Worm (Caenorhabditis elegans) whole organism, young adult: ENCODE data around the gene R07A4.4.

Experiments
- T26A5.8 ChIP-seq: sonication (generic microtip); optimal IDR thresholded peaks from 2 replicates; lab custom pipeline; 2016; ENCODE audit warnings: missing genetic modification characterization, missing compliant biosample characterization
- bed-1 ChIP-seq: fragments of 200-800 bp; sonication (Bioruptor generic); IDR thresholded peaks from 2 replicates; pipeline ENCODE4 v1.3.6; 2022; ENCODE audit warnings: missing genetic modification reagents, missing genetic modification characterization, missing compliant biosample characterization
- ceh-27 ChIP-seq: fragments of 200-800 bp; sonication (Bioruptor generic); optimal IDR thresholded peaks from 2 replicates; lab custom pipeline; 2018; ENCODE audit warnings: mild to moderate bottlenecking, missing genetic modification characterization, moderate library complexity, missing compliant biosample characterization
- egl-18 ChIP-seq: fragments of 200-800 bp; sonication (Bioruptor generic); IDR thresholded peaks from 2 replicates; pipeline ENCODE4 v1.3.6; 2022; ENCODE audit warnings: missing genetic modification reagents, missing genetic modification characterization, missing compliant biosample characterization
- fkh-3 ChIP-seq: sonication (generic microtip); optimal IDR thresholded peaks from 2 replicates; lab custom pipeline; 2016; ENCODE audit warnings: mild to moderate bottlenecking, missing genetic modification characterization, missing compliant biosample characterization
- gei-17 ChIP-seq: fragments of 200-800 bp; sonication (Bioruptor generic); optimal IDR thresholded peaks from 2 replicates; lab custom pipeline; 2018; ENCODE audit warnings: mild to moderate bottlenecking, missing genetic modification characterization, missing compliant biosample characterization
- hlh-12 ChIP-seq: sonication (generic microtip); optimal IDR thresholded peaks from 2 replicates; lab custom pipeline; 2016; ENCODE audit warnings: missing genetic modification characterization, missing compliant biosample characterization
- lin-26 ChIP-seq: fragments of 200-800 bp; sonication (Bioruptor generic); IDR thresholded peaks from 2 replicates; pipeline ENCODE4 v1.3.6; 2022; ENCODE audit warnings: missing genetic modification reagents, missing genetic modification characterization, missing compliant biosample characterization
- nfya-2 ChIP-seq: fragments of 200-800 bp; sonication (Bioruptor generic); IDR thresholded peaks from 2 replicates; pipeline ENCODE4 v1.3.6; 2022; ENCODE audit warnings: missing genetic modification reagents, missing genetic modification characterization, missing compliant biosample characterization
- pha-4 ChIP-seq: fragments of 150-350 bp; sonication (generic microtip); optimal IDR thresholded peaks from 2 replicates; lab custom pipeline; 2014; ENCODE audit warnings: missing biosample characterization, missing genetic modification reagents, missing genetic modification characterization
- rec-8 ChIP-seq, 2 experiments: sonication (generic microtip); optimal IDR thresholded peaks; 2 replicates each; lab custom pipeline; 2016; ENCODE audit warnings: mild to moderate bottlenecking in 2 of 2, missing genetic modification characterization in 2 of 2, missing genetic modification reagents in 2 of 2, missing genotype in 2 of 2, missing biosample characterization in 1 of 2, missing compliant biosample characterization in 1 of 2, moderate library complexity in 1 of 2
- unc-130 ChIP-seq: sonication (generic microtip); optimal IDR thresholded peaks from 2 replicates; lab custom pipeline; 2016; ENCODE audit warnings: missing genetic modification reagents, missing genetic modification characterization, missing compliant biosample characterization
- unc-62 ChIP-seq: fragments of 150-350 bp; optimal IDR thresholded peaks from 2 replicates; lab custom pipeline; 2014; ENCODE audit warnings: missing biosample characterization, missing genetic modification reagents, missing genetic modification characterization

DNA sequence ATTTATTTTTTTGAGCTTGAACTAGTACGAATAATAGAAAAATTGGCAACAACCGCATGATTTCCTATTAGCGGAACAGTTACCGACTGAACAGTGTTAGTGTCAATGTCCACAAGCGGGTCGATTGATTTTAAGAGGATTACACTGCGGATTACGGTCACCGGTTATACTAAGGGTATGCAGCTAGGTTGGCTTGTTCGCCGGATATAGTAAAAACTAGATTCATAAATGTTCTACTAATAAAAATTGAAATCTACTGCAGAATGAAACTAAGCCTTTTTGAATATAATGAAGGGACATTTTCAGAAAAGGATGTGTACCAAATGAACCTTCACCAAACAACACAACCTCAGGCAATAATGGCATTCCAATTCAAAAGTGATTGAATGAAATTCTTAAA, at the start of gene R07A4.4:
- TF ChIP-seq gei-17 (GFP tag; lab: Kevin White, UChicago): no peak
- no peak for TF ChIP-seq bed-1 (GFP tag; lab: Robert Waterston, UW)
- TF ChIP-seq hlh-12 (tag; lab: Kevin White, UChicago): no peak
- no peak for TF ChIP-seq ceh-27 (GFP tag; lab: Kevin White, UChicago)
- TF ChIP-seq T26A5.8: no peak
- TF ChIP-seq egl-18 (GFP tag; lab: Robert Waterston, UW): no peak
- TF ChIP-seq fkh-3 (tag; lab: Kevin White, UChicago): no peak
- TF ChIP-seq pha-4 (tag; lab: Kevin White, UChicago): no peak
- TF ChIP-seq unc-62 (GFP tag; lab: Kevin White, UChicago): no peak
- TF ChIP-seq nfya-2 (GFP tag; lab: Robert Waterston, UW): no peak
- no peak for TF ChIP-seq rec-8 (tag; optimal IDR thresholded peaks at IDR 0.05; lab: Kevin White, UChicago)
- TF ChIP-seq unc-130 (GFP tag; lab: Kevin White, UChicago): no peak
- no peak for TF ChIP-seq lin-26 (GFP tag; lab: Robert Waterston, UW)
